Worm (Caenorhabditis elegans) whole organism, dauer: ENCODE measurements around the gene bli-5.

Source experiments
- unc-62 ChIP-seq: sonication (generic microtip); optimal IDR thresholded peaks from 2 replicates; lab custom pipeline; 2017; ENCODE audit warnings: missing biosample characterization, missing genetic modification reagents, missing genetic modification characterization

Gene bli-5

DNA sequence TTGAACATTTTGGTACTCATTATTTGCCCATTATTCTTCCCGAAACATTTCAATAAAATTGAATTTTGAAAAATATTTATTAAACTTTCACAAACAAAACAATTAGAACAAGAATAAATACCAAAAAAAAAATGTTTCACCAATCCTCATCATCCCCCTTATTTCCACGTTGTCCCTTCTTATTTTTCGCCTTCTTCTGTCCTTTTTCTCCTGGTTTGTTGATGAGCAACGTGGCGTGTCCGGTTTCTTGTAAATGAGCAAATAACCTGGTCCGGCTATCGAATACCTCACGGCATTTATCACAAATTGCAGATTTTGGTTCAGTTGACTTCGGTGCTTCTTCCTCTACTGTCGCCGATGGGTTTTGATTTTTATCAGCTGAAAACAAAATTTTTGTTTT lies 38.8 kb downstream of the bli-5 start:
- no peak for TF ChIP-seq unc-62

DNA sequence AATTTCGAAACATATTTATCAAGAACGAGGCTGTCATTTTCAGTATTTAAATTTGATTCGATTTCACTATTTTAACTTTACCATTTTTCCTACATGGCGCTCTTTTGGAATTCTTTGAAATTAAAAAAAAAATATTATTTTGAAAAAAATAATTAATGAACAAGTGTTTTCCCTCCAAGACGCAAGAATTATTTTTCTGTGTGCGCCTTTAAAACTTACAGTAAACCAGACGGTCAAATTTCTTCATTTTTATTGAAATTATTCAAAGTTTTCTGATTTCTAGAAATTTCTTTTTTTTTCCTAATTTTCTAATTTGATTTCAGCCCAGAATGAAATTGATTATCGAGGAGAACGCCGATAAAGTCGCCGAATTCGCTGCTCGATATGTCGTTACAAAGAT lies 40.5 kb downstream of the bli-5 start, which contains the start of gene T03F6.3:
Gene T03F6.3, plus strand, starts transcription at position 318 of the 400 bp plus-strand sequence.
- TF ChIP-seq unc-62 = no peak

DNA sequence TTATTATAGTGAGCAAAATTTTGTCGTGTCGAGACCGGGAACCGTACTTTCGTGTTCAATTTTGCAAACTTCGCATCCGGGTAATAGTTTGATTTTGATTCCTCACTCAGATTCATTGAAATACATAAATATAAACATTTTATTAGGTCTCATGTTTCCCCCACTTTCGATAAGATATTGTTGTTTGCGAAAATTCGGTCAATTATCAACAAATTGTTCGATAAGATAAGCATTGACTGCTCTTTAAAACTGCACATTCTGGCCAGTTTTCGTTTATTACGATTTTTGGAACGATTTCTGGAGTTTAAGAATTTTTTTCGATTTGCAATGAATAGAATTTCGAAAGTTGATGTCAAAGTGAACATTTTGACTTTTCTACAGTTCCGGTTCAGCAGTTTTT lies 40.9 kb downstream of the bli-5 start:
- no peak for TF ChIP-seq unc-62

DNA sequence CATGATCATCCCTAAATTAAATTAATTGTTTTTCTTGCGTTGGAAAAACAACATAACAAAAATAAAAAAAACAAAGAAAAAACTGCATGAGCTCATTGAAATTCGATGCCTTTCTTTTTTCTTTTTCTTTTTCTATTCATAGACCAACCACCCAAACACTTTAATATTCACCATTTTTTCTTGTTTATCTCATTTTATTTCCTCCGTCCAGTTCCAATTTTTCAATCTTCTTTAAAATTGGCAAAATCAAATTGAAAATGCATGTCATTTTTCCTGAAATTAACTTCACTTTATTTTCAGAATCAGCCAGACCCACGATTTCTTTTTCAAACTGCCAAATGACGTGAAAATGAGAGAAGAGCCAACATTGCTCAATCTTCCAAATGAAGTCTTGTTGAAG lies 43.7 kb downstream of the bli-5 start, which contains the start of gene T03F6.4:
Gene T03F6.4, plus strand, starts transcription at position 301 of the 400 bp plus-strand sequence.
- no peak for TF ChIP-seq unc-62

DNA sequence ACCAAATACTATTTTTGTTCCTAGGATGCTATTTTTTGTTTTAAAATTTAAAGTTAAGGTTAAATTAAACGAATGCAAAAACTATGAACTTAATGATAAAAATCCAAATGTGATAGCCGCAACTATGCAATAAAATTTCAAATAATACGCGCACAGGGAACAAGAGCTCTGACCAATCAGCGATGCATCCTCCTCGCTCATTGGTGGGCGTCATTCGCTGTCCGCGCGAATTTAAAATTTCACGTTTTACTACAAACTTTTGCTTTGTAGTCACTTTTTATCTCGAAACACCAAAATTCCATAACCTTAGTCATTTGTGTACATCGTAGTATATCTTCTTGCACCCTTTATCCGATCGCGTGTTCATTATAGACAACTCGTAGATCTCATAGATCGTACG lies 46.4 kb downstream of the bli-5 start:
- no peak for TF ChIP-seq unc-62

DNA sequence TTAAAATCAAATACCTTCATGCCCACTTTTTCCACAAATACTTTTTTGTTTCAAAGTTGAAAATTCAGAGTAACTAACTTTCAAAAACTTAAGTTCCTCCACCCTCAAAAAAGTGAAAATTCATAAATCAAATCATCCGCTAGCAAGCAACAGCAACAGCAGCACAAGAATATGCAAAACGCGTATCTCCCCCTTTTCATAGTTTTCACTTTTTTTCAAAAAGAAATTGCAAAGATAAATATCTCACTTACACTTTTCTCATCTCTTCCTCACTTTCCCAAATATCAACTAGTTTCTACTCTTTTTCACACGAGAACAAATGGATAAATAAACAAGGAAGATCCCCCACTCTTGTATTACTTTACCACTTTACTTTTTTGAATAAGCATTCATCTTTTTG lies 47.9 kb downstream of the bli-5 start:
- TF ChIP-seq unc-62 = no peak

DNA sequence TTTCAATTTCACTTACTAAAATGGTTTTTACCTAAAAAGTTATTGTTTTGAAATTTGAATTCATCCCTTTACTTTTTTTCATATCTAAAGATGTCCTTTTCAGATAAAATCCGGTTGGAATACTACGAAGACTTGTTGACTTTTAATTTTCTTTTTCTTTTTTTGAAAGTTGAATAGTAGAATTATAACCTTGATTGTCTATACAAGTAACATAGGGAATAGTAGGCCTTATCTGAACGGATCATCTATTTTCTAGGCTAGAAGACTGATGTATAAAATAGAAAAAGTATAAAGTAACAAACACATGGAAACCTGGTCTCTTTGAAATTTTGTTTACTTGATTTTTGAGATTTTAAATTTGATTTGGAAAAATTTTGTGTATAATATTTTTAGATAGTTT lies 48.7 kb downstream of the bli-5 start:
- no peak for TF ChIP-seq unc-62

DNA sequence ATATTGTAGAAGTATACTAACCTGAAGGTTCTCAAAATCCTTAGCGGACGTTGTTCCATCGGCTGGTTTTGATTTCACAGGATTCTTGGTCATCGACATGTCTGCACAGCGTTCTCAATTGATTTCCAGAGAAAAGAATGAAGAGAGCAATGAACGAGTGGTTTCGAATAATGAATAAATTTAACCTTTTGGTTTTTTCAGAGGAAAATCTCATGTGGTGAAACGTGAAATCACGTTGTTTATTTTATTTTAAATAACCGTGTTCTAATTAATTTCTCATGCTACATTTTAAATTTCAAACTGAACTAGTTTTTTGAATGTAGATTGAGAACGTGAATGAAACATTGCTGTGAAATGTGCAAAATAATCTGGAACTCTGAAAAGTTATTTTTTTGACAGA lies 49.4 kb downstream of the bli-5 start, which contains the start of gene T03F6.6:
Gene T03F6.6, minus strand, starts transcription at position 101 of the 400 bp plus-strand sequence.
- TF ChIP-seq unc-62 = no peak

DNA sequence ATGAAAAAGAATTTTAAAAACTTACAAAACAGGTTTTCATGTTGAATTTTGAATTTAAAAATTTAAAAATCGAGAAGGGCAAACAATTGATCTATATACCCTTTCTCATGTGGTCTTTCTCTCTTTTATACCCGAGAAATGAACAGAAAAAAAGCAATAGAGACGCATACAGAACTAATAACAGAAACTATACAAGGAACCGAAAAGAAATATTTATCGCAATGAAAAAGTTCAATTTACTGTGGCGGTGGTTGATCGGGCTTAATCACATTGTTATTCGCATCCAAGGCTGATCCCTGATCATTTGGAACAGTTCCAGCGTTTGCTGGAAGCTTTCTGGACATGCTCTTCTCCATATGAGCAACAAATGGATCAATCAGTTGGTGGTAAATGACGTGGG lies 51.3 kb downstream of the bli-5 start, which contains the start of gene T03F6.10:
Gene T03F6.10, minus strand, starts transcription at position 101 of the 400 bp plus-strand sequence.
- TF ChIP-seq unc-62 = no peak
